Worm (Caenorhabditis elegans) whole organism, mixed stage, embryonic: ENCODE measurements around the gene K07C5.13.

Experiments
- M03D4.4 ChIP-seq: sonication (generic microtip); optimal IDR thresholded peaks from 2 replicates; lab custom pipeline; 2017; ENCODE audit warnings: mild to moderate bottlenecking, missing genetic modification characterization, missing compliant biosample characterization
- bed-3 ChIP-seq: fragments of 200-800 bp; sonication (Bioruptor generic); optimal IDR thresholded peaks from 3 replicates; lab custom pipeline; 2018; ENCODE audit warnings: mild to moderate bottlenecking, missing genetic modification characterization, moderate library complexity, missing compliant biosample characterization
- blmp-1 ChIP-seq: fragments of 150-350 bp; optimal IDR thresholded peaks from 2 replicates; lab custom pipeline; 2014; ENCODE audit warnings: missing biosample characterization, missing genetic modification characterization
- ceh-39 ChIP-seq: fragments of 150-350 bp; optimal IDR thresholded peaks from 2 replicates; lab custom pipeline; 2014; ENCODE audit warnings: missing biosample characterization, missing genetic modification characterization
- ceh-43 ChIP-seq: fragments of 200-800 bp; sonication (Bioruptor generic); optimal IDR thresholded peaks from 2 replicates; lab custom pipeline; 2018; ENCODE audit warnings: mild to moderate bottlenecking, missing genetic modification characterization, moderate library complexity, missing compliant biosample characterization
- ceh-83 ChIP-seq: fragments of 200-800 bp; sonication (Bioruptor generic); optimal IDR thresholded peaks from 2 replicates; lab custom pipeline; 2018; ENCODE audit warnings: mild to moderate bottlenecking, missing genetic modification characterization, missing compliant biosample characterization
- ces-1 ChIP-seq: fragments of 150-350 bp; optimal IDR thresholded peaks from 2 replicates; lab custom pipeline; 2014; ENCODE audit warnings: missing biosample characterization, missing genetic modification reagents, missing genetic modification characterization
- cnd-1 ChIP-seq: fragments of 200-800 bp; sonication (Bioruptor generic); optimal IDR thresholded peaks from 2 replicates; lab custom pipeline; 2018; ENCODE audit warnings: mild to moderate bottlenecking, missing genetic modification characterization, missing compliant biosample characterization
- drap-1 ChIP-seq: fragments of 200-800 bp; sonication (Bioruptor generic); optimal IDR thresholded peaks from 3 replicates; lab custom pipeline; 2018; ENCODE audit warnings: mild to moderate bottlenecking, missing genetic modification characterization, missing compliant biosample characterization
- elt-1 ChIP-seq: sonication (generic microtip); optimal IDR thresholded peaks from 2 replicates; lab custom pipeline; 2017; ENCODE audit warnings: missing genetic modification characterization, mild to moderate bottlenecking, missing compliant biosample characterization, antibody characterized with exemption, moderate library complexity, borderline replicate concordance; ENCODE audit not compliant: insufficient read depth
- elt-3 ChIP-seq: fragments of 150-350 bp; optimal IDR thresholded peaks from 2 replicates; lab custom pipeline; 2014; ENCODE audit warnings: missing biosample characterization, missing genetic modification characterization
- ham-2 ChIP-seq: fragments of 200-800 bp; sonication (Bioruptor generic); optimal IDR thresholded peaks from 2 replicates; lab custom pipeline; 2018; ENCODE audit warnings: mild to moderate bottlenecking, missing genetic modification characterization, missing compliant biosample characterization
- hlh-1 ChIP-seq: fragments of 150-350 bp; optimal IDR thresholded peaks from 2 replicates; lab custom pipeline; 2014; ENCODE audit warnings: missing biosample characterization, missing genetic modification reagents, missing genetic modification characterization
- lin-13 ChIP-seq: fragments of 150-350 bp; optimal IDR thresholded peaks from 2 replicates; lab custom pipeline; 2014; ENCODE audit warnings: missing biosample characterization, missing genetic modification characterization
- lin-32 ChIP-seq: fragments of 200-800 bp; sonication (Bioruptor generic); optimal IDR thresholded peaks from 2 replicates; lab custom pipeline; 2018; ENCODE audit warnings: mild to moderate bottlenecking, missing genetic modification characterization, missing compliant biosample characterization
- lsy-2 ChIP-seq: fragments of 150-350 bp; optimal IDR thresholded peaks from 2 replicates; lab custom pipeline; 2014; ENCODE audit warnings: missing biosample characterization, missing genetic modification characterization
- mab-5 ChIP-seq: fragments of 150-350 bp; optimal IDR thresholded peaks from 2 replicates; lab custom pipeline; 2014; ENCODE audit warnings: missing biosample characterization, missing genetic modification characterization
- mep-1 ChIP-seq: fragments of 150-350 bp; optimal IDR thresholded peaks from 2 replicates; lab custom pipeline; 2017; ENCODE audit warnings: missing biosample characterization, missing genetic modification reagents, missing genetic modification characterization, inconsistent platforms
- mls-2 ChIP-seq: sonication (generic microtip); optimal IDR thresholded peaks from 2 replicates; lab custom pipeline; 2016; ENCODE audit warnings: mild to moderate bottlenecking, missing genetic modification characterization, moderate library complexity, missing compliant biosample characterization
- nhr-12 ChIP-seq: fragments of 150-350 bp; optimal IDR thresholded peaks from 2 replicates; lab custom pipeline; 2014; ENCODE audit warnings: missing biosample characterization, missing genetic modification characterization
- nhr-2 ChIP-seq: fragments of 150-350 bp; optimal IDR thresholded peaks from 2 replicates; lab custom pipeline; 2014; ENCODE audit warnings: missing biosample characterization, missing genetic modification characterization
- nhr-237 ChIP-seq: fragments of 150-350 bp; optimal IDR thresholded peaks from 2 replicates; lab custom pipeline; 2014; ENCODE audit warnings: missing biosample characterization, missing genetic modification characterization
- nhr-28 ChIP-seq: fragments of 150-350 bp; optimal IDR thresholded peaks from 2 replicates; lab custom pipeline; 2014; ENCODE audit warnings: missing biosample characterization, missing genetic modification characterization
- nhr-76 ChIP-seq: sonication (generic microtip); optimal IDR thresholded peaks from 2 replicates; lab custom pipeline; 2017; ENCODE audit warnings: missing biosample characterization, missing genetic modification characterization
- pha-4 ChIP-seq: fragments of 150-350 bp; optimal IDR thresholded peaks from 2 replicates; lab custom pipeline; 2018; ENCODE audit warnings: missing biosample characterization, missing genetic modification reagents, missing genetic modification characterization
- snpc-4 ChIP-seq: fragments of 150-350 bp; optimal IDR thresholded peaks from 2 replicates; lab custom pipeline; 2014; ENCODE audit warnings: missing biosample characterization, missing genetic modification characterization
- tbx-8 ChIP-seq: fragments of 200-800 bp; sonication (Bioruptor generic); optimal IDR thresholded peaks from 2 replicates; lab custom pipeline; 2018; ENCODE audit warnings: mild to moderate bottlenecking, missing genetic modification characterization, moderate library complexity, missing compliant biosample characterization
- unc-62 ChIP-seq: fragments of 150-350 bp; optimal IDR thresholded peaks from 2 replicates; lab custom pipeline; 2014; ENCODE audit warnings: missing biosample characterization, missing genetic modification reagents, missing genetic modification characterization
- zip-8 ChIP-seq: fragments of 150-350 bp; optimal IDR thresholded peaks from 2 replicates; lab custom pipeline; 2014; ENCODE audit warnings: missing biosample characterization, missing genetic modification characterization
- ztf-11 ChIP-seq: fragments of 150-350 bp; optimal IDR thresholded peaks from 2 replicates; lab custom pipeline; 2014; ENCODE audit warnings: missing biosample characterization, missing genetic modification characterization

The K07C5.13 gene

ce11 chrV:10357467-10357953 lies 15.7 kb downstream of the K07C5.13 start, which contains the start of gene ceeh-2:
Gene ceeh-2 (minus strand): TSS chrV:10357903.
- TF ChIP-seq nhr-237 (tag; lab: Kevin White, UChicago) (no peak), cnd-1 (tag; lab: Kevin White, UChicago) (no peak), ceh-39 (no peak), M03D4.4 (tag; lab: Kevin White, UChicago) (no peak)

- no peak for TF ChIP-seq nhr-12
- no peak for TF ChIP-seq ceh-43 (GFP tag; lab: Kevin White, UChicago)
- TF ChIP-seq zip-8 (tag; lab: Kevin White, UChicago): no peak
- TF ChIP-seq mab-5 (tag; lab: Kevin White, UChicago): no peak
- no peak for TF ChIP-seq cnd-1 (tag; lab: Kevin White, UChicago)
- no peak for TF ChIP-seq mep-1 (tag; lab: Kevin White, UChicago)
- no peak for TF ChIP-seq nhr-237 (tag; lab: Kevin White, UChicago)
- no peak for TF ChIP-seq lin-32 (GFP tag; lab: Kevin White, UChicago)
- no peak for TF ChIP-seq lin-13 (tag; lab: Kevin White, UChicago)
- no peak for TF ChIP-seq lsy-2
- no peak for TF ChIP-seq tbx-8 (GFP tag; lab: Kevin White, UChicago)
- no peak for TF ChIP-seq nhr-28 (tag; lab: Kevin White, UChicago)
These were observed 16.4 kb downstream of the K07C5.13 start, which contains the start of gene ttll-15 for ce11 chrV:10358238-10358637. Gene ttll-15 (plus strand): TSS chrV:10358538.

DNA sequence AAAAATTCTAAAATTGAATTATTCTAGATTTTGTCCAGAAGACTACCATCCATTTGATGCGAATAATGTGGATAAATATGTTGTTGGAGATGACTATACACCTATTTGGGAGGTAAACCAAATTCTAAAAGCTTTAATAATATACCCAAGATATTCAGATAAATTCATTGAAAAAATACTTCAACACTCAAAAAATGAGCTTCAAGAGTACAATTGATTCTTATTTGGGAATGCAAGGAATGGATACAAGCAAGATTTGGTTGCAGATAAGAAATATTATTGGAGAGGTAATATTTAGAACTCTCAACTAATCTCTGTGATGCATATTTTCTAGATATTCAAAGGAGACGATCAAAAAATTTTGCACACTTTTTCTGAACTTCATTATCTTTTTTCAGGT lies 18.3 kb downstream of the K07C5.13 start:
- no peak for TF ChIP-seq nhr-28 (tag; lab: Kevin White, UChicago)
- TF ChIP-seq nhr-2: no peak
- TF ChIP-seq ceh-39: no peak
- no peak for TF ChIP-seq nhr-12
- TF ChIP-seq snpc-4: no peak
- TF ChIP-seq cnd-1 (tag; lab: Kevin White, UChicago): no peak
- TF ChIP-seq ces-1 (GFP tag; lab: Kevin White, UChicago): no peak
- no peak for TF ChIP-seq nhr-76 (tag; lab: Kevin White, UChicago)
- TF ChIP-seq ztf-11 (tag; lab: Kevin White, UChicago): no peak
- no peak for TF ChIP-seq elt-1 (tag; lab: Kevin White, UChicago)
- no peak for TF ChIP-seq ceh-43 (GFP tag; lab: Kevin White, UChicago)
- no peak for TF ChIP-seq bed-3 (GFP tag; lab: Kevin White, UChicago)

ce11 chrV:10361830-10362397 lies 20.1 kb downstream of the K07C5.13 start, which contains the start of gene cash-1:
Gene cash-1 (plus strand): TSS chrV:10362261.
- TF ChIP-seq zip-8 (tag; lab: Kevin White, UChicago): no peak
- TF ChIP-seq lsy-2: peak; percentile 68
- peak; percentile 23 for TF ChIP-seq lin-13 (tag; lab: Kevin White, UChicago)
- no peak for TF ChIP-seq ztf-11 (tag; lab: Kevin White, UChicago)
- TF ChIP-seq nhr-76 (tag; lab: Kevin White, UChicago): no peak
- peak; percentile 18 for TF ChIP-seq ceh-39
- TF ChIP-seq ces-1 (GFP tag; lab: Kevin White, UChicago): peak; percentile 89
- peak; percentile 54 for TF ChIP-seq mep-1 (tag; lab: Kevin White, UChicago)
- peak; percentile 18 for TF ChIP-seq pha-4 (tag; lab: Kevin White, UChicago)
- no peak for TF ChIP-seq snpc-4
- TF ChIP-seq hlh-1: peak; percentile 10
- no peak for TF ChIP-seq unc-62 (GFP tag; lab: Kevin White, UChicago)
- no peak for TF ChIP-seq bed-3 (GFP tag; lab: Kevin White, UChicago)
- TF ChIP-seq nhr-237 (tag; lab: Kevin White, UChicago): peak; percentile 32

DNA sequence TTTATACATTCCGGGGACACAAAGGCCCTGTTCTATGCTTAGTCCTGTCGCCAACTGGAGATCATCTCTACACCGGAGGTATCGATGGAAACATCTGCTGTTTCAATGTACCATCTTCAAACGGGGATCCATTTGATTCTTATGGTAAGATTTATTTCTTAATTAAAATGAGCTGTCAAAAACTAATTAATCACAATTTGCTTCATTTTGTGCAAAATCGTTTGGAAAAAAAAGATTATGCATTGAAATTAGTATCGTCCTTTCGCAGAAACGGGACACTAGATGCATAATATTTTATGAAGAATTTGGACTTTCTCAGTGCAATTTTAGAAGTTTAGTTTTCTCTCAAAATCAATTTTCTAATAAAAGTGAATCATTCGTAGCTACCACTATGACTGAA lies 22.0 kb downstream of the K07C5.13 start:
- TF ChIP-seq blmp-1 (tag; lab: Kevin White, UChicago) (no peak), ceh-43 (GFP tag; lab: Kevin White, UChicago) (no peak), ham-2 (GFP tag; lab: Kevin White, UChicago) (no peak), ceh-39 (no peak), ztf-11 (tag; lab: Kevin White, UChicago) (no peak), unc-62 (GFP tag; lab: Kevin White, UChicago) (no peak), bed-3 (GFP tag; lab: Kevin White, UChicago) (no peak), nhr-76 (tag; lab: Kevin White, UChicago) (no peak), cnd-1 (tag; lab: Kevin White, UChicago) (no peak), mls-2 (tag; lab: Kevin White, UChicago) (no peak), ceh-83 (no peak), elt-3 (tag; lab: Kevin White, UChicago) (no peak), lin-13 (tag; lab: Kevin White, UChicago) (no peak), drap-1 (GFP tag; lab: Kevin White, UChicago) (no peak), pha-4 (tag; lab: Kevin White, UChicago) (no peak)
